Fruit fly (Drosophila melanogaster) whole organism, embryonic: ENCODE measurements around the gene drl.

Experiments used
- Bgb ChIP-seq: fragments of 200-800 bp; sonication (Bioruptor generic); IDR thresholded peaks from 2 replicates; pipeline ENCODE4 v1.3.6; 2022; ENCODE audit warnings: missing biosample characterization, missing genetic modification characterization; ENCODE audit not compliant: partially characterized antibody
- CG12071 ChIP-seq: fragments of 200-800 bp; sonication (Bioruptor generic); optimal IDR thresholded peaks from 3 replicates; lab custom pipeline; 2018; ENCODE audit warnings: missing biosample characterization, mild to moderate bottlenecking, missing genetic modification characterization
- CG13424 ChIP-seq: fragments of 200-800 bp; sonication (Bioruptor generic); optimal IDR thresholded peaks from 2 replicates; lab custom pipeline; 2019; ENCODE audit warnings: missing biosample characterization, mild to moderate bottlenecking, missing genetic modification characterization, moderate library complexity
- CG15269 ChIP-seq: fragments of 200-800 bp; sonication (Bioruptor generic); optimal IDR thresholded peaks from 2 replicates; lab custom pipeline; 2018; ENCODE audit warnings: missing biosample characterization, mild to moderate bottlenecking, missing genetic modification characterization, moderate library complexity
- CG15479 ChIP-seq: fragments of 200-800 bp; sonication (Bioruptor generic); optimal IDR thresholded peaks from 3 replicates; lab custom pipeline; 2019; ENCODE audit warnings: missing biosample characterization, mild to moderate bottlenecking, missing genetic modification characterization, moderate library complexity
- CG15601 ChIP-seq: fragments of 200-800 bp; sonication (Bioruptor generic); optimal IDR thresholded peaks from 3 replicates; lab custom pipeline; 2019; ENCODE audit warnings: missing biosample characterization, mild to moderate bottlenecking, missing genetic modification characterization, moderate library complexity
- CG16779 ChIP-seq: fragments of 200-800 bp; sonication (Bioruptor generic); IDR thresholded peaks from 2 replicates; pipeline ENCODE4 v1.3.6; 2022; ENCODE audit warnings: missing biosample characterization, missing genetic modification characterization
- CG18764 ChIP-seq: fragments of 200-800 bp; sonication (Bioruptor generic); optimal IDR thresholded peaks from 3 replicates; lab custom pipeline; 2016; ENCODE audit warnings: missing biosample characterization, missing genetic modification characterization
- CG2875 ChIP-seq: fragments of 200-800 bp; sonication (Bioruptor generic); optimal IDR thresholded peaks from 2 replicates; lab custom pipeline; 2017; ENCODE audit warnings: missing biosample characterization, mild to moderate bottlenecking, missing genetic modification characterization, missing genetic modification reagents
- CG32532 ChIP-seq: fragments of 200-800 bp; sonication (Bioruptor generic); IDR thresholded peaks from 2 replicates; pipeline ENCODE4 v1.3.6; 2022; ENCODE audit warnings: missing biosample characterization, missing genetic modification characterization
- CG33213 ChIP-seq: fragments of 200-800 bp; sonication (Bioruptor generic); optimal IDR thresholded peaks from 3 replicates; lab custom pipeline; 2016; ENCODE audit warnings: missing biosample characterization, missing genetic modification characterization
- CG33557 ChIP-seq: fragments of 200-800 bp; sonication (Bioruptor generic); optimal IDR thresholded peaks from 2 replicates; lab custom pipeline; 2019; ENCODE audit warnings: missing biosample characterization, mild to moderate bottlenecking, missing genetic modification characterization, moderate library complexity
- CG3407 ChIP-seq: fragments of 200-800 bp; sonication (Bioruptor generic); optimal IDR thresholded peaks from 2 replicates; lab custom pipeline; 2018; ENCODE audit warnings: missing biosample characterization, mild to moderate bottlenecking, missing genetic modification characterization
- CG34376 ChIP-seq: fragments of 200-800 bp; sonication (Bioruptor generic); optimal IDR thresholded peaks from 2 replicates; lab custom pipeline; 2018; ENCODE audit warnings: missing biosample characterization, mild to moderate bottlenecking, missing genetic modification characterization
- CG4617 ChIP-seq: fragments of 200-800 bp; sonication (Bioruptor generic); optimal IDR thresholded peaks from 3 replicates; lab custom pipeline; 2016; ENCODE audit warnings: missing biosample characterization, missing genetic modification characterization, borderline replicate concordance
- CG7357 ChIP-seq: fragments of 200-800 bp; sonication (Bioruptor generic); IDR thresholded peaks from 3 replicates; pipeline ENCODE4 v1.3.6; 2022; ENCODE audit warnings: missing biosample characterization, missing genetic modification characterization
- CG7928 ChIP-seq: fragments of 200-800 bp; sonication (Bioruptor generic); optimal IDR thresholded peaks from 2 replicates; lab custom pipeline; 2017; ENCODE audit warnings: missing biosample characterization, mild to moderate bottlenecking, missing genetic modification characterization
- CG8924 ChIP-seq: fragments of 200-800 bp; optimal IDR thresholded peaks from 3 replicates; lab custom pipeline; 2019; ENCODE audit warnings: missing biosample characterization, mild to moderate bottlenecking, missing genetic modification characterization, moderate library complexity
- D19A ChIP-seq: fragments of 200-800 bp; optimal IDR thresholded peaks from 3 replicates; lab custom pipeline; 2019; ENCODE audit warnings: missing biosample characterization, mild to moderate bottlenecking, missing genetic modification characterization, moderate library complexity
- Dip3 ChIP-seq: fragments of 200-800 bp; sonication (Bioruptor generic); optimal IDR thresholded peaks from 3 replicates; lab custom pipeline; 2016; ENCODE audit warnings: missing biosample characterization, missing genetic modification characterization
- Fer3 ChIP-seq: fragments of 200-800 bp; sonication (Bioruptor generic); optimal IDR thresholded peaks from 2 replicates; lab custom pipeline; 2018; ENCODE audit warnings: missing biosample characterization, mild to moderate bottlenecking, missing genetic modification characterization, moderate library complexity
- HHEX ChIP-seq: fragments of 200-800 bp; sonication (Bioruptor generic); optimal IDR thresholded peaks from 3 replicates; lab custom pipeline; 2017; ENCODE audit warnings: missing biosample characterization, mild to moderate bottlenecking, missing genetic modification characterization, missing genetic modification reagents
- Hand ChIP-seq: fragments of 200-800 bp; sonication (Bioruptor generic); optimal IDR thresholded peaks from 2 replicates; lab custom pipeline; 2017; ENCODE audit warnings: mild to moderate bottlenecking, missing biosample characterization, missing genetic modification reagents, missing genetic modification characterization
- HmgZ ChIP-seq: fragments of 200-800 bp; sonication (Bioruptor generic); optimal IDR thresholded peaks from 2 replicates; lab custom pipeline; 2018; ENCODE audit warnings: missing biosample characterization, mild to moderate bottlenecking, missing genetic modification characterization
- Hmr ChIP-seq: fragments of 200-800 bp; sonication (Bioruptor generic); optimal IDR thresholded peaks from 3 replicates; lab custom pipeline; 2017; ENCODE audit warnings: mild to moderate bottlenecking, missing biosample characterization, missing genetic modification reagents, missing genetic modification characterization
- Lhr ChIP-seq: fragments of 200-800 bp; sonication (Bioruptor generic); optimal IDR thresholded peaks from 3 replicates; lab custom pipeline; 2017; ENCODE audit warnings: mild to moderate bottlenecking, missing biosample characterization, missing genetic modification reagents, missing genetic modification characterization
- NK7.1 ChIP-seq: fragments of 200-800 bp; sonication (Bioruptor generic); optimal IDR thresholded peaks from 3 replicates; lab custom pipeline; 2016; ENCODE audit warnings: missing biosample characterization, missing genetic modification characterization
- Poxn ChIP-seq: fragments of 200-800 bp; sonication (Bioruptor generic); IDR thresholded peaks from 2 replicates; pipeline ENCODE4 v1.3.6; 2022; ENCODE audit warnings: missing biosample characterization, missing genetic modification characterization
- Sox100B ChIP-seq: fragments of 200-800 bp; sonication (Bioruptor generic); optimal IDR thresholded peaks from 3 replicates; lab custom pipeline; 2018; ENCODE audit warnings: missing biosample characterization, mild to moderate bottlenecking, missing genetic modification characterization
- ap ChIP-seq: fragments of 200-800 bp; sonication (Bioruptor generic); IDR thresholded peaks from 2 replicates; pipeline ENCODE4 v1.3.6; 2022; ENCODE audit warnings: missing biosample characterization, missing genetic modification characterization
- ash1 ChIP-seq: fragments of 200-800 bp; sonication (Bioruptor generic); optimal IDR thresholded peaks from 2 replicates; lab custom pipeline; 2018; ENCODE audit warnings: missing biosample characterization, mild to moderate bottlenecking, missing genetic modification characterization
- az2 ChIP-seq: fragments of 200-800 bp; sonication (Bioruptor generic); optimal IDR thresholded peaks from 3 replicates; lab custom pipeline; 2016; ENCODE audit warnings: missing biosample characterization, missing genetic modification characterization
- cwo ChIP-seq: fragments of 200-800 bp; sonication (Bioruptor generic); optimal IDR thresholded peaks from 3 replicates; lab custom pipeline; 2017; ENCODE audit warnings: missing biosample characterization, missing genetic modification characterization, mild to moderate bottlenecking, moderate library complexity, missing genetic modification reagents
- dmrt11E ChIP-seq: fragments of 200-800 bp; sonication (Bioruptor generic); optimal IDR thresholded peaks from 3 replicates; lab custom pipeline; 2018; ENCODE audit warnings: missing biosample characterization, mild to moderate bottlenecking, missing genetic modification characterization, moderate library complexity
- dysf ChIP-seq: fragments of 200-800 bp; sonication (Bioruptor generic); IDR thresholded peaks from 3 replicates; pipeline ENCODE4 v1.3.6; 2022; ENCODE audit warnings: missing biosample characterization, missing genetic modification characterization
- grn ChIP-seq: fragments of 200-800 bp; sonication (Bioruptor generic); optimal IDR thresholded peaks from 3 replicates; lab custom pipeline; 2017; ENCODE audit warnings: missing biosample characterization, missing genetic modification characterization
- hb ChIP-seq: fragments of 200-800 bp; sonication (Bioruptor generic); IDR thresholded peaks from 3 replicates; pipeline ENCODE4 v1.3.6; 2022; ENCODE audit warnings: missing biosample characterization, missing genetic modification characterization; ENCODE audit not compliant: partially characterized antibody
- inv ChIP-seq: fragments of 200-800 bp; sonication (Bioruptor generic); IDR thresholded peaks from 2 replicates; pipeline ENCODE4 v1.3.6; 2022; ENCODE audit warnings: missing biosample characterization, missing genetic modification characterization; ENCODE audit not compliant: partially characterized antibody
- kay ChIP-seq: fragments of 200-800 bp; sonication (Bioruptor generic); optimal IDR thresholded peaks from 2 replicates; lab custom pipeline; 2016; ENCODE audit warnings: missing biosample characterization, missing genetic modification characterization
- ken ChIP-seq: fragments of 200-800 bp; sonication (Bioruptor generic); IDR thresholded peaks from 3 replicates; pipeline ENCODE4 v1.3.6; 2022; ENCODE audit warnings: missing biosample characterization, missing genetic modification characterization
- knrl ChIP-seq: fragments of 200-800 bp; sonication (Bioruptor generic); IDR thresholded peaks from 3 replicates; pipeline ENCODE4 v1.3.6; 2022; ENCODE audit warnings: missing biosample characterization, missing genetic modification characterization; ENCODE audit not compliant: partially characterized antibody
- pnt ChIP-seq: fragments of 200-800 bp; sonication (Bioruptor generic); optimal IDR thresholded peaks from 3 replicates; lab custom pipeline; 2016; ENCODE audit warnings: missing biosample characterization, missing genetic modification characterization
- sc ChIP-seq, 3 experiments: fragments of >200 bp in 2 of 3; fragments of 200-800 bp in 1 of 3; sonication (Bioruptor generic) in 1 of 3; optimal IDR thresholded peaks; 2 replicates in 2 of 3; 3 replicates in 1 of 3; lab custom pipeline; 2017; ENCODE audit warnings: mild to moderate bottlenecking in 1 of 3, missing biosample characterization in 1 of 3, missing genetic modification characterization in 1 of 3, missing genetic modification reagents in 1 of 3
- sqz ChIP-seq: fragments of 200-800 bp; sonication (Bioruptor generic); optimal IDR thresholded peaks from 3 replicates; lab custom pipeline; 2018; ENCODE audit warnings: missing biosample characterization, mild to moderate bottlenecking, missing genetic modification characterization
- tap ChIP-seq: fragments of 200-800 bp; optimal IDR thresholded peaks from 3 replicates; lab custom pipeline; 2019; ENCODE audit warnings: missing biosample characterization, mild to moderate bottlenecking, missing genetic modification characterization, moderate library complexity
- vvl ChIP-seq: fragments of 200-800 bp; sonication (Bioruptor generic); IDR thresholded peaks from 2 replicates; pipeline ENCODE4 v1.3.6; 2022; ENCODE audit warnings: missing biosample characterization, missing genetic modification characterization
- zen2 ChIP-seq: fragments of 200-800 bp; sonication (Bioruptor generic); IDR thresholded peaks from 3 replicates; pipeline ENCODE4 v1.3.6; 2022; ENCODE audit warnings: missing biosample characterization, missing genetic modification characterization; ENCODE audit not compliant: partially characterized antibody
- zf30C ChIP-seq: fragments of 200-800 bp; sonication (Bioruptor generic); optimal IDR thresholded peaks from 3 replicates; lab custom pipeline; 2018; ENCODE audit warnings: missing biosample characterization, mild to moderate bottlenecking, missing genetic modification characterization

drl gene

dm6 chr2L:19196443-19197044 is 6.4 kb downstream of the drl start (continued):
- TF ChIP-seq cwo (GFP tag; lab: Kevin White, UChicago), result peak; percentile 15
- TF ChIP-seq Lhr (GFP tag; lab: Kevin White, UChicago), result peak; percentile 27
- TF ChIP-seq zf30C (GFP tag; lab: Kevin White, UChicago), result no peak
- no peak for TF ChIP-seq kay (GFP tag; lab: Kevin White, UChicago)
- peak; percentile 44 for TF ChIP-seq ap (GFP tag; lab: Robert Waterston, UW)
- TF ChIP-seq CG7357 (GFP tag; lab: Robert Waterston, UW), result peak; percentile 54; the same call in 1 of the 3 replicates
- TF ChIP-seq Hmr (GFP tag; lab: Kevin White, UChicago), result peak; percentile 3
- no peak for TF ChIP-seq Bgb (GFP tag; lab: Robert Waterston, UW)
- TF ChIP-seq vvl, result peak; percentile 76
- TF ChIP-seq CG15601, result peak; percentile 51
- no peak for TF ChIP-seq inv (GFP tag; lab: Robert Waterston, UW)
- TF ChIP-seq CG15479 (GFP tag; lab: Kevin White, UChicago), result no peak
- TF ChIP-seq CG34376, result no peak
- TF ChIP-seq knrl (GFP tag; lab: Robert Waterston, UW), result no peak
- TF ChIP-seq sc (optimal IDR thresholded peaks at IDR 0.05; lab: Kevin White, UChicago), result no peak
- peak; percentile 63 for TF ChIP-seq sc (GFP tag; optimal IDR thresholded peaks at IDR 0.05; lab: Kevin White, UChicago)
- TF ChIP-seq grn (GFP tag; lab: Kevin White, UChicago), result no peak
- peak; percentile 24 for TF ChIP-seq Fer3 (tag; lab: Kevin White, UChicago)
- no peak for TF ChIP-seq CG16779 (GFP tag; lab: Robert Waterston, UW)
- TF ChIP-seq CG15269 (tag; lab: Kevin White, UChicago), result peak; percentile 29
- peak; percentile 84 for TF ChIP-seq dmrt11E (tag; lab: Kevin White, UChicago)
- peak; percentile 72 for TF ChIP-seq CG33557 (GFP tag; lab: Kevin White, UChicago)
- TF ChIP-seq CG4617 (GFP tag; lab: Kevin White, UChicago), result no peak
- TF ChIP-seq sqz (GFP tag; lab: Kevin White, UChicago), result peak; percentile 26
- TF ChIP-seq HHEX (GFP tag; lab: Kevin White, UChicago), result peak; percentile 28
- peak; percentile 53 for TF ChIP-seq CG13424 (tag; lab: Kevin White, UChicago)
- TF ChIP-seq Sox100B (GFP tag; lab: Kevin White, UChicago), result peak; percentile 37
- TF ChIP-seq NK7.1 (GFP tag; lab: Kevin White, UChicago), result no peak
- TF ChIP-seq Hand, result no peak
- peak; percentile 33; the same call in 1 of the 2 replicates for TF ChIP-seq CG32532 (GFP tag; lab: Robert Waterston, UW)
- TF ChIP-seq hb (GFP tag; lab: Robert Waterston, UW), result no peak
- no peak for TF ChIP-seq zen2 (GFP tag; lab: Robert Waterston, UW)
- TF ChIP-seq dysf, result peak; percentile 55; the same call in 2 of the 3 replicates
- TF ChIP-seq CG12071, result no peak
- TF ChIP-seq CG18764 (GFP tag; lab: Kevin White, UChicago), result peak; percentile 22
- TF ChIP-seq CG8924 (tag; lab: Kevin White, UChicago), result peak; percentile 69
- no peak for TF ChIP-seq CG7928 (GFP tag; lab: Kevin White, UChicago)
- TF ChIP-seq tap (tag; lab: Kevin White, UChicago), result peak; percentile 61
- peak; percentile 64 for TF ChIP-seq D19A (tag; lab: Kevin White, UChicago)
- peak; percentile 60 for TF ChIP-seq az2 (GFP tag; lab: Kevin White, UChicago)
- no peak for TF ChIP-seq Dip3 (GFP tag; lab: Kevin White, UChicago)
- no peak for TF ChIP-seq ash1
- TF ChIP-seq CG33213 (GFP tag; lab: Kevin White, UChicago), result no peak
- TF ChIP-seq HmgZ (tag; lab: Kevin White, UChicago), result no peak
- TF ChIP-seq CG2875 (GFP tag; lab: Kevin White, UChicago), result peak; percentile 71
- peak; percentile 53 for TF ChIP-seq CG3407 (GFP tag; lab: Kevin White, UChicago)
- TF ChIP-seq pnt (GFP tag; lab: Kevin White, UChicago), result peak; percentile 34
- no peak for TF ChIP-seq Poxn
- TF ChIP-seq ken (GFP tag; lab: Robert Waterston, UW), result peak; percentile 81
